Fruit fly (Drosophila melanogaster): ENCODE data around the gene js.

js gene

DNA sequence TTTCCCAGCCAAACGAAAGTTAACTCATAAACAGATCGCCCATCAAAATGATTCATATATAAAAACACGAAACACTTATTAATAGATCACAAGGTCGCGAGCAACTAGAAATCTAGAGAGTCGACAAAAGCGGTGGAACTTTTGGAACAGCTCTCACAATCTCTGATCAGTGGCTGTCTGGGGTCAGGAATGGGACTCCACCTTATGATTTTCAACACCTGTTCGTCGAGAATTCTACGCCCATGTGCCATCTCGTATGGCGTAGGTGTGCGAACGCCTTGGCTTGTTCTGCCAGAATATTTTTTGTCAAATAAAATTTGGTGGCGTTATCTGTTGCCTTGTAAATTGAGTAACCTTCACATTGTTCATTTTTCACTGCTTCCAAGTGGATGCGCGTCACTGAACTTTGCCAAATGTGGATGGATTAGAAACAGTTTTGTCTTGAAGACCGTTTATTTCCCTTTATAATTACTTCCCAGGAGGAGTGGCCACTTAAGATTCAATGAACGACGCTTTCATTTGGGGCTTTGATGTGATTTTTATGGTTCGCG lies 12.6 kb downstream of the js start (continued):
- TF ChIP-seq Dad (GFP tag; optimal IDR thresholded peaks at IDR 0.05) (no peak), CG7928 (GFP tag; optimal IDR thresholded peaks at IDR 0.05) (no peak), NfI (GFP tag; optimal IDR thresholded peaks at IDR 0.05) (peak; percentile 71), gfzf (GFP tag; optimal IDR thresholded peaks at IDR 0.05) (no peak), CG4820 (GFP tag; optimal IDR thresholded peaks at IDR 0.05) (no peak), wek (GFP tag; optimal IDR thresholded peaks at IDR 0.05) (no peak), sd (tag; optimal IDR thresholded peaks at IDR 0.05) (peak; percentile 93), Optix (GFP tag; IDR thresholded peaks at IDR 0.05) (no peak), CG11398 (GFP tag; optimal IDR thresholded peaks at IDR 0.05) (no peak), cg (GFP tag; optimal IDR thresholded peaks at IDR 0.05) (no peak), jigr1 (GFP tag; IDR thresholded peaks at IDR 0.05) (no peak), CG4424 (GFP tag; optimal IDR thresholded peaks at IDR 0.05) (no peak), maf-S (GFP tag; optimal IDR thresholded peaks at IDR 0.05) (no peak), nerfin-1 (tag; optimal IDR thresholded peaks at IDR 0.05) (no peak), Antp (GFP tag; optimal IDR thresholded peaks at IDR 0.05) (peak; percentile 64), Mrtf (GFP tag; IDR thresholded peaks at IDR 0.05) (no peak; the same call in 2 of the 3 replicates), esg (GFP tag; conservative IDR thresholded peaks at IDR 0.05) (no peak), CG17829 (tag; optimal IDR thresholded peaks at IDR 0.05) (no peak), HLH54F (GFP tag; optimal IDR thresholded peaks at IDR 0.05) (peak; percentile 61), CG1024 (GFP tag; IDR thresholded peaks at IDR 0.05) (no peak), CG12299 (tag; optimal IDR thresholded peaks at IDR 0.05) (no peak), D19A (tag; optimal IDR thresholded peaks at IDR 0.05) (no peak), CG18262 (tag; optimal IDR thresholded peaks at IDR 0.05) (no peak), Fer2 (tag; optimal IDR thresholded peaks at IDR 0.05) (no peak), MTF-1 (GFP tag; optimal IDR thresholded peaks at IDR 0.05; ENCODE audit: borderline replicate concordance) (no peak), ash1 (GFP tag; optimal IDR thresholded peaks at IDR 0.05) (peak; percentile 5), Pdp1 (GFP tag; optimal IDR thresholded peaks at IDR 0.05) (peak in 1 of 2 experiments; percentile 35), hth (optimal IDR thresholded peaks at IDR 0.05) (no peak), CG12391 (tag; optimal IDR thresholded peaks at IDR 0.05) (no peak), CG42726 (GFP tag; IDR thresholded peaks at IDR 0.05; ENCODE audit: partially characterized antibody) (no peak), CG15514 (GFP tag; optimal IDR thresholded peaks at IDR 0.05) (peak; percentile 30), pros (GFP tag; optimal IDR thresholded peaks at IDR 0.05) (no peak), CG6683 (GFP tag; optimal IDR thresholded peaks at IDR 0.05) (no peak), CG11456 (GFP tag; IDR thresholded peaks at IDR 0.05) (peak; percentile 82), CG1832 (GFP tag; optimal IDR thresholded peaks at IDR 0.05) (no peak), abd-A (tag; optimal IDR thresholded peaks at IDR 0.05) (peak; percentile 68), PHDP (tag; optimal IDR thresholded peaks at IDR 0.05) (peak; percentile 45), Nf-YC (tag; optimal IDR thresholded peaks at IDR 0.05) (no peak), Neu2 (GFP tag; optimal IDR thresholded peaks at IDR 0.05; ENCODE audit: borderline replicate concordance) (no peak), CG17359 (tag; optimal IDR thresholded peaks at IDR 0.05) (peak; percentile 33), CG7372 (GFP tag; IDR thresholded peaks at IDR 0.05) (no peak; the same call in 1 of the 2 replicates), CG2875 (GFP tag; optimal IDR thresholded peaks at IDR 0.05) (no peak), CG2202 (tag; optimal IDR thresholded peaks at IDR 0.05) (no peak), run (tag; optimal IDR thresholded peaks at IDR 0.05) (no peak), CG5953 (GFP tag; IDR thresholded peaks at IDR 0.05) (no peak), ems (GFP tag; optimal IDR thresholded peaks at IDR 0.05) (peak; percentile 4), CG32772 (GFP tag; IDR thresholded peaks at IDR 0.05) (no peak), Sox100B (GFP tag; optimal IDR thresholded peaks at IDR 0.05) (no peak), CG11695 (GFP tag; IDR thresholded peaks at IDR 0.05) (no peak; the same call in 2 of the 3 replicates), CkIIα-i1 (GFP tag; IDR thresholded peaks at IDR 0.05) (no peak)
